Worm (Caenorhabditis elegans) whole organism, mixed stage, embryonic: ENCODE data around the gene nspc-15.
A peak's percentile ranks its signal among the peaks of the same experiment; 100 is the strongest.

Experiments used
- M03D4.4 ChIP-seq: sonication (generic microtip); optimal IDR thresholded peaks from 2 replicates; lab custom pipeline; 2017; ENCODE audit warnings: mild to moderate bottlenecking, missing genetic modification characterization, missing compliant biosample characterization
- bed-3 ChIP-seq: fragments of 200-800 bp; sonication (Bioruptor generic); optimal IDR thresholded peaks from 3 replicates; lab custom pipeline; 2018; ENCODE audit warnings: mild to moderate bottlenecking, missing genetic modification characterization, moderate library complexity, missing compliant biosample characterization
- blmp-1 ChIP-seq: fragments of 150-350 bp; optimal IDR thresholded peaks from 2 replicates; lab custom pipeline; 2014; ENCODE audit warnings: missing biosample characterization, missing genetic modification characterization
- ceh-39 ChIP-seq: fragments of 150-350 bp; optimal IDR thresholded peaks from 2 replicates; lab custom pipeline; 2014; ENCODE audit warnings: missing biosample characterization, missing genetic modification characterization
- ceh-43 ChIP-seq: fragments of 200-800 bp; sonication (Bioruptor generic); optimal IDR thresholded peaks from 2 replicates; lab custom pipeline; 2018; ENCODE audit warnings: mild to moderate bottlenecking, missing genetic modification characterization, moderate library complexity, missing compliant biosample characterization
- ceh-83 ChIP-seq: fragments of 200-800 bp; sonication (Bioruptor generic); optimal IDR thresholded peaks from 2 replicates; lab custom pipeline; 2018; ENCODE audit warnings: mild to moderate bottlenecking, missing genetic modification characterization, missing compliant biosample characterization
- ces-1 ChIP-seq: fragments of 150-350 bp; optimal IDR thresholded peaks from 2 replicates; lab custom pipeline; 2014; ENCODE audit warnings: missing biosample characterization, missing genetic modification reagents, missing genetic modification characterization
- cnd-1 ChIP-seq: fragments of 200-800 bp; sonication (Bioruptor generic); optimal IDR thresholded peaks from 2 replicates; lab custom pipeline; 2018; ENCODE audit warnings: mild to moderate bottlenecking, missing genetic modification characterization, missing compliant biosample characterization
- drap-1 ChIP-seq: fragments of 200-800 bp; sonication (Bioruptor generic); optimal IDR thresholded peaks from 3 replicates; lab custom pipeline; 2018; ENCODE audit warnings: mild to moderate bottlenecking, missing genetic modification characterization, missing compliant biosample characterization
- elt-1 ChIP-seq: sonication (generic microtip); optimal IDR thresholded peaks from 2 replicates; lab custom pipeline; 2017; ENCODE audit warnings: missing genetic modification characterization, mild to moderate bottlenecking, missing compliant biosample characterization, antibody characterized with exemption, moderate library complexity, borderline replicate concordance; ENCODE audit not compliant: insufficient read depth
- elt-3 ChIP-seq: fragments of 150-350 bp; optimal IDR thresholded peaks from 2 replicates; lab custom pipeline; 2014; ENCODE audit warnings: missing biosample characterization, missing genetic modification characterization
- ham-2 ChIP-seq: fragments of 200-800 bp; sonication (Bioruptor generic); optimal IDR thresholded peaks from 2 replicates; lab custom pipeline; 2018; ENCODE audit warnings: mild to moderate bottlenecking, missing genetic modification characterization, missing compliant biosample characterization
- hlh-1 ChIP-seq: fragments of 150-350 bp; optimal IDR thresholded peaks from 2 replicates; lab custom pipeline; 2014; ENCODE audit warnings: missing biosample characterization, missing genetic modification reagents, missing genetic modification characterization
- lin-13 ChIP-seq: fragments of 150-350 bp; optimal IDR thresholded peaks from 2 replicates; lab custom pipeline; 2014; ENCODE audit warnings: missing biosample characterization, missing genetic modification characterization
- lin-32 ChIP-seq: fragments of 200-800 bp; sonication (Bioruptor generic); optimal IDR thresholded peaks from 2 replicates; lab custom pipeline; 2018; ENCODE audit warnings: mild to moderate bottlenecking, missing genetic modification characterization, missing compliant biosample characterization
- lsy-2 ChIP-seq: fragments of 150-350 bp; optimal IDR thresholded peaks from 2 replicates; lab custom pipeline; 2014; ENCODE audit warnings: missing biosample characterization, missing genetic modification characterization
- mab-5 ChIP-seq: fragments of 150-350 bp; optimal IDR thresholded peaks from 2 replicates; lab custom pipeline; 2014; ENCODE audit warnings: missing biosample characterization, missing genetic modification characterization
- mep-1 ChIP-seq: fragments of 150-350 bp; optimal IDR thresholded peaks from 2 replicates; lab custom pipeline; 2017; ENCODE audit warnings: missing biosample characterization, missing genetic modification reagents, missing genetic modification characterization, inconsistent platforms
- mls-2 ChIP-seq: sonication (generic microtip); optimal IDR thresholded peaks from 2 replicates; lab custom pipeline; 2016; ENCODE audit warnings: mild to moderate bottlenecking, missing genetic modification characterization, moderate library complexity, missing compliant biosample characterization
- nhr-2 ChIP-seq: fragments of 150-350 bp; optimal IDR thresholded peaks from 2 replicates; lab custom pipeline; 2014; ENCODE audit warnings: missing biosample characterization, missing genetic modification characterization
- nhr-237 ChIP-seq: fragments of 150-350 bp; optimal IDR thresholded peaks from 2 replicates; lab custom pipeline; 2014; ENCODE audit warnings: missing biosample characterization, missing genetic modification characterization
- nhr-28 ChIP-seq: fragments of 150-350 bp; optimal IDR thresholded peaks from 2 replicates; lab custom pipeline; 2014; ENCODE audit warnings: missing biosample characterization, missing genetic modification characterization
- nhr-76 ChIP-seq: sonication (generic microtip); optimal IDR thresholded peaks from 2 replicates; lab custom pipeline; 2017; ENCODE audit warnings: missing biosample characterization, missing genetic modification characterization
- pha-4 ChIP-seq: fragments of 150-350 bp; optimal IDR thresholded peaks from 2 replicates; lab custom pipeline; 2018; ENCODE audit warnings: missing biosample characterization, missing genetic modification reagents, missing genetic modification characterization
- sem-2 ChIP-seq: fragments of 200-800 bp; sonication (Bioruptor generic); optimal IDR thresholded peaks from 2 replicates; lab custom pipeline; 2018; ENCODE audit warnings: mild to moderate bottlenecking, missing genetic modification characterization, missing compliant biosample characterization
- sptf-1 ChIP-seq: sonication (generic microtip); optimal IDR thresholded peaks from 2 replicates; lab custom pipeline; 2017; ENCODE audit warnings: mild to moderate bottlenecking, missing genetic modification characterization, moderate library complexity, missing compliant biosample characterization
- tbx-8 ChIP-seq: fragments of 200-800 bp; sonication (Bioruptor generic); optimal IDR thresholded peaks from 2 replicates; lab custom pipeline; 2018; ENCODE audit warnings: mild to moderate bottlenecking, missing genetic modification characterization, moderate library complexity, missing compliant biosample characterization
- unc-120 ChIP-seq: sonication (generic microtip); optimal IDR thresholded peaks from 2 replicates; lab custom pipeline; 2017; ENCODE audit warnings: missing genetic modification characterization, missing compliant biosample characterization; ENCODE audit not compliant: poor library complexity, severe bottlenecking
- unc-39 ChIP-seq: fragments of 150-350 bp; optimal IDR thresholded peaks from 2 replicates; lab custom pipeline; 2014; ENCODE audit warnings: missing biosample characterization, missing genetic modification characterization
- unc-62 ChIP-seq: fragments of 150-350 bp; optimal IDR thresholded peaks from 2 replicates; lab custom pipeline; 2014; ENCODE audit warnings: missing biosample characterization, missing genetic modification reagents, missing genetic modification characterization
- ztf-11 ChIP-seq: fragments of 150-350 bp; optimal IDR thresholded peaks from 2 replicates; lab custom pipeline; 2014; ENCODE audit warnings: missing biosample characterization, missing genetic modification characterization

nspc-15 gene

ce11 chrX:12333479-12333878, 27.1 kb upstream of the nspc-15 start, which contains the start of gene srd-47:
Gene srd-47, plus strand, starts transcription at chrX:12333642.
- TF ChIP-seq ztf-11 (tag; lab: Kevin White, UChicago) (no peak), nhr-237 (no peak)

ce11 chrX:12335808-12336207, 24.7 kb upstream of the nspc-15 start, which contains the start of gene srd-48:
Gene srd-48, plus strand, starts transcription at chrX:12336108.
- TF ChIP-seq drap-1 (no peak), nhr-237 (no peak), lin-13 (no peak), lin-32 (GFP tag; lab: Kevin White, UChicago) (no peak), pha-4 (tag; lab: Kevin White, UChicago) (no peak), sptf-1 (no peak), blmp-1 (tag; lab: Kevin White, UChicago) (no peak), ham-2 (GFP tag; lab: Kevin White, UChicago) (no peak), unc-39 (tag; lab: Kevin White, UChicago) (no peak), nhr-2 (tag; lab: Kevin White, UChicago) (no peak), unc-120 (no peak), cnd-1 (tag; lab: Kevin White, UChicago) (no peak), ces-1 (no peak), bed-3 (GFP tag; lab: Kevin White, UChicago) (no peak), ceh-83 (GFP tag; lab: Kevin White, UChicago) (no peak), ceh-39 (tag; lab: Kevin White, UChicago) (no peak), elt-3 (no peak), unc-62 (GFP tag; lab: Kevin White, UChicago) (no peak), mls-2 (tag; lab: Kevin White, UChicago) (no peak)

- no peak for TF ChIP-seq ztf-11 (tag; lab: Kevin White, UChicago)
- no peak for TF ChIP-seq nhr-237
- peak; percentile 49 for TF ChIP-seq M03D4.4
- no peak for TF ChIP-seq lsy-2 (tag; lab: Kevin White, UChicago)
- peak; percentile 58 for TF ChIP-seq sem-2 (GFP tag; lab: Kevin White, UChicago)
- peak; percentile 72 for TF ChIP-seq ceh-83 (GFP tag; lab: Kevin White, UChicago)
- peak; percentile 26 for TF ChIP-seq cnd-1 (tag; lab: Kevin White, UChicago)
Observed at ce11 chrX:12337846-12338490, 22.6 kb upstream of the nspc-15 start, which contains the start of gene srd-44. Gene srd-44, plus strand, starts transcription at chrX:12338440.

- no peak for TF ChIP-seq sptf-1
- no peak for TF ChIP-seq cnd-1 (tag; lab: Kevin White, UChicago)
- no peak for TF ChIP-seq drap-1
- TF ChIP-seq hlh-1 (tag; lab: Kevin White, UChicago): no peak
- TF ChIP-seq mls-2 (tag; lab: Kevin White, UChicago): no peak
- TF ChIP-seq tbx-8 (GFP tag; lab: Kevin White, UChicago): no peak
Observed at ce11 chrX:12341338-12341737, 19.2 kb upstream of the nspc-15 start, which contains the start of gene zig-2. Gene zig-2, minus strand, starts transcription at chrX:12341438.

- no peak for TF ChIP-seq unc-39 (tag; lab: Kevin White, UChicago)
- TF ChIP-seq pha-4 (tag; lab: Kevin White, UChicago): no peak
- no peak for TF ChIP-seq elt-1 (tag; lab: Kevin White, UChicago)
- TF ChIP-seq mep-1 (tag; lab: Kevin White, UChicago): no peak
- no peak for TF ChIP-seq nhr-76 (tag; lab: Kevin White, UChicago)
- no peak for TF ChIP-seq drap-1
- no peak for TF ChIP-seq lin-32 (GFP tag; lab: Kevin White, UChicago)
- TF ChIP-seq mab-5 (tag; lab: Kevin White, UChicago): no peak
- TF ChIP-seq nhr-28 (tag; lab: Kevin White, UChicago): no peak
- TF ChIP-seq elt-3: no peak
- TF ChIP-seq lsy-2 (tag; lab: Kevin White, UChicago): no peak
- no peak for TF ChIP-seq ceh-43 (GFP tag; lab: Kevin White, UChicago)
- no peak for TF ChIP-seq sem-2 (GFP tag; lab: Kevin White, UChicago)
Observed at ce11 chrX:12343279-12343678, 17.3 kb upstream of the nspc-15 start, which contains the start of the genes nspc-9 and nspc-10. Gene nspc-9, minus strand, starts transcription at chrX:12343379. Gene nspc-10, plus strand, starts transcription at chrX:12343609.
